Fruit fly (Drosophila melanogaster) whole organism, embryonic: Measurements from ENCODE around the gene lbl.

ENCODE experiments used
- Antp ChIP-seq: fragments of 200-800 bp; sonication (Bioruptor generic); optimal IDR thresholded peaks from 3 replicates; lab custom pipeline; 2016; ENCODE audit warnings: missing biosample characterization, missing genetic modification characterization
- BtbVII ChIP-seq: fragments of 200-800 bp; sonication (Bioruptor generic); optimal IDR thresholded peaks from 3 replicates; lab custom pipeline; 2017; ENCODE audit warnings: missing biosample characterization, mild to moderate bottlenecking, missing genetic modification characterization
- Bteb2 ChIP-seq: fragments of 200-800 bp; sonication (Bioruptor generic); optimal IDR thresholded peaks from 2 replicates; lab custom pipeline; 2016; ENCODE audit warnings: missing biosample characterization, missing genetic modification characterization
- C15 ChIP-seq: fragments of 200-800 bp; sonication (Bioruptor generic); IDR thresholded peaks from 3 replicates; pipeline ENCODE4 v1.3.6; 2022; ENCODE audit warnings: missing biosample characterization, missing genetic modification characterization
- CG12104 ChIP-seq: fragments of 200-800 bp; sonication (Bioruptor generic); optimal IDR thresholded peaks from 3 replicates; lab custom pipeline; 2016; ENCODE audit warnings: missing biosample characterization, missing genetic modification characterization
- CG13123 ChIP-seq: fragments of 200-800 bp; sonication (Bioruptor generic); optimal IDR thresholded peaks from 2 replicates; lab custom pipeline; 2016; ENCODE audit warnings: missing biosample characterization, missing genetic modification characterization
- CG13775 ChIP-seq: fragments of 200-800 bp; sonication (Bioruptor generic); optimal IDR thresholded peaks from 3 replicates; lab custom pipeline; 2017; ENCODE audit warnings: missing biosample characterization, mild to moderate bottlenecking, missing genetic modification characterization
- CG14441 ChIP-seq: fragments of 200-800 bp; sonication (Bioruptor generic); IDR thresholded peaks from 2 replicates; pipeline ENCODE4 v1.3.6; 2022; ENCODE audit warnings: missing biosample characterization, missing genetic modification characterization
- CG15479 ChIP-seq: fragments of 200-800 bp; sonication (Bioruptor generic); optimal IDR thresholded peaks from 3 replicates; lab custom pipeline; 2019; ENCODE audit warnings: missing biosample characterization, mild to moderate bottlenecking, missing genetic modification characterization, moderate library complexity
- CG15514 ChIP-seq: fragments of 200-800 bp; sonication (Bioruptor generic); optimal IDR thresholded peaks from 3 replicates; lab custom pipeline; 2017; ENCODE audit warnings: missing biosample characterization, missing genetic modification characterization, mild to moderate bottlenecking, moderate library complexity, missing genetic modification reagents
- CG17385 ChIP-seq: fragments of 200-800 bp; sonication (Bioruptor generic); optimal IDR thresholded peaks from 3 replicates; lab custom pipeline; 2018; ENCODE audit warnings: missing biosample characterization, mild to moderate bottlenecking, missing genetic modification characterization
- CG30020 ChIP-seq: fragments of 200-800 bp; optimal IDR thresholded peaks from 2 replicates; lab custom pipeline; 2019; ENCODE audit warnings: missing biosample characterization, mild to moderate bottlenecking, missing genetic modification characterization, moderate library complexity
- CG4360 ChIP-seq: fragments of 200-800 bp; sonication (Bioruptor generic); IDR thresholded peaks from 2 replicates; pipeline ENCODE4 v1.3.6; 2022; ENCODE audit warnings: missing biosample characterization, missing genetic modification characterization
- CG6689 ChIP-seq: fragments of 200-800 bp; sonication (Bioruptor generic); IDR thresholded peaks from 2 replicates; pipeline ENCODE4 v1.3.6; 2022; ENCODE audit warnings: missing biosample characterization, missing genetic modification characterization
- CG7357 ChIP-seq: fragments of 200-800 bp; sonication (Bioruptor generic); IDR thresholded peaks from 3 replicates; pipeline ENCODE4 v1.3.6; 2022; ENCODE audit warnings: missing biosample characterization, missing genetic modification characterization
- D ChIP-seq, 2 experiments: fragments of 200-800 bp in 1 of 2; fragments of >200 bp in 1 of 2; sonication (Bioruptor generic) in 1 of 2; optimal IDR thresholded peaks; 2 replicates in 1 of 2; 3 replicates in 1 of 2; lab custom pipeline; 2017; ENCODE audit warnings: mild to moderate bottlenecking in 1 of 2, missing biosample characterization in 1 of 2, missing genetic modification characterization in 1 of 2, missing genetic modification reagents in 1 of 2
- Doc3 ChIP-seq: fragments of 200-800 bp; sonication (Bioruptor generic); IDR thresholded peaks from 3 replicates; pipeline ENCODE4 v1.3.6; 2022; ENCODE audit warnings: missing biosample characterization, missing genetic modification characterization; ENCODE audit not compliant: partially characterized antibody
- Dref ChIP-seq: fragments of 200-800 bp; sonication (Bioruptor generic); IDR thresholded peaks from 2 replicates; pipeline ENCODE4 v1.3.6; 2022; ENCODE audit warnings: missing biosample characterization, missing genetic modification characterization
- E2f2 ChIP-seq: fragments of 200-800 bp; sonication (Bioruptor generic); IDR thresholded peaks from 2 replicates; pipeline ENCODE4 v1.3.6; 2022; ENCODE audit warnings: missing biosample characterization, missing genetic modification characterization
- ERR ChIP-seq: fragments of 200-800 bp; sonication (Bioruptor generic); optimal IDR thresholded peaks from 2 replicates; lab custom pipeline; 2016; ENCODE audit warnings: missing biosample characterization, missing genetic modification characterization
- Hand ChIP-seq: fragments of 200-800 bp; sonication (Bioruptor generic); optimal IDR thresholded peaks from 2 replicates; lab custom pipeline; 2017; ENCODE audit warnings: mild to moderate bottlenecking, missing biosample characterization, missing genetic modification reagents, missing genetic modification characterization
- Hey ChIP-seq: fragments of 200-800 bp; sonication (Bioruptor generic); optimal IDR thresholded peaks from 3 replicates; lab custom pipeline; 2018; ENCODE audit warnings: missing biosample characterization, mild to moderate bottlenecking, missing genetic modification characterization
- Hr78 ChIP-seq, 2 experiments: fragments of 200-800 bp in 1 of 2; fragments of >200 bp in 1 of 2; sonication (Bioruptor generic) in 1 of 2; optimal IDR thresholded peaks; 2 replicates each; lab custom pipeline; 2017 to 2019; ENCODE audit warnings: missing biosample characterization in 2 of 2, missing genetic modification characterization in 2 of 2, mild to moderate bottlenecking in 1 of 2, moderate library complexity in 1 of 2
- MBD-R2 ChIP-seq: fragments of 200-800 bp; sonication (Bioruptor generic); IDR thresholded peaks from 2 replicates; pipeline ENCODE4 v1.3.6; 2022; ENCODE audit warnings: missing biosample characterization, missing genetic modification characterization
- Max ChIP-seq: fragments of 200-800 bp; sonication (Bioruptor generic); optimal IDR thresholded peaks from 2 replicates; lab custom pipeline; 2016; ENCODE audit warnings: missing biosample characterization, mild to moderate bottlenecking, missing genetic modification characterization
- Trl ChIP-seq, 3 experiments: fragments of >200 bp in 2 of 3; fragments of 200-800 bp in 1 of 3; sonication (Bioruptor generic) in 1 of 3; optimal IDR thresholded peaks; 2 replicates in 1 of 3; 3 replicates in 2 of 3; lab custom pipeline; 2016 to 2017; ENCODE audit warnings: missing biosample characterization in 1 of 3, missing genetic modification characterization in 1 of 3
- YL-1 ChIP-seq: fragments of 200-800 bp; sonication (Bioruptor generic); optimal IDR thresholded peaks from 3 replicates; lab custom pipeline; 2017; ENCODE audit warnings: missing biosample characterization, mild to moderate bottlenecking, missing genetic modification characterization
- ap ChIP-seq: fragments of 200-800 bp; sonication (Bioruptor generic); IDR thresholded peaks from 2 replicates; pipeline ENCODE4 v1.3.6; 2022; ENCODE audit warnings: missing biosample characterization, missing genetic modification characterization
- cad ChIP-seq: fragments of >200 bp; optimal IDR thresholded peaks from 2 replicates; lab custom pipeline; 2017; ENCODE audit warnings: missing biosample characterization, missing genetic modification characterization
- caup ChIP-seq: fragments of 200-800 bp; sonication (Bioruptor generic); optimal IDR thresholded peaks from 3 replicates; lab custom pipeline; 2017; ENCODE audit warnings: missing biosample characterization, mild to moderate bottlenecking, missing genetic modification characterization, moderate library complexity; ENCODE audit not compliant: severe bottlenecking
- chm ChIP-seq: fragments of 200-800 bp; sonication (Bioruptor generic); IDR thresholded peaks from 2 replicates; pipeline ENCODE4 v1.3.6; 2022; ENCODE audit warnings: missing biosample characterization, missing genetic modification characterization
- disco-r ChIP-seq: fragments of 200-800 bp; sonication (Bioruptor generic); optimal IDR thresholded peaks from 2 replicates; lab custom pipeline; 2016; ENCODE audit warnings: missing biosample characterization, missing genetic modification characterization
- dmrt11E ChIP-seq: fragments of 200-800 bp; sonication (Bioruptor generic); optimal IDR thresholded peaks from 3 replicates; lab custom pipeline; 2018; ENCODE audit warnings: missing biosample characterization, mild to moderate bottlenecking, missing genetic modification characterization, moderate library complexity
- inv ChIP-seq: fragments of 200-800 bp; sonication (Bioruptor generic); IDR thresholded peaks from 2 replicates; pipeline ENCODE4 v1.3.6; 2022; ENCODE audit warnings: missing biosample characterization, missing genetic modification characterization; ENCODE audit not compliant: partially characterized antibody
- lmd ChIP-seq: fragments of 200-800 bp; sonication (Bioruptor generic); IDR thresholded peaks from 2 replicates; pipeline ENCODE4 v1.3.6; 2022; ENCODE audit warnings: missing biosample characterization, missing genetic modification characterization
- luna ChIP-seq: fragments of 200-800 bp; sonication (Bioruptor generic); optimal IDR thresholded peaks from 2 replicates; lab custom pipeline; 2016; ENCODE audit warnings: missing biosample characterization, missing genetic modification characterization
- odd ChIP-seq: fragments of 200-800 bp; sonication (Bioruptor generic); optimal IDR thresholded peaks from 2 replicates; lab custom pipeline; 2017; ENCODE audit warnings: missing biosample characterization, mild to moderate bottlenecking, missing genetic modification characterization
- peb ChIP-seq: fragments of 200-800 bp; sonication (Bioruptor generic); IDR thresholded peaks from 2 replicates; pipeline ENCODE4 v1.3.6; 2022; ENCODE audit warnings: missing biosample characterization, missing genetic modification characterization
- pfk ChIP-seq: fragments of 200-800 bp; sonication (Bioruptor generic); optimal IDR thresholded peaks from 2 replicates; lab custom pipeline; 2018; ENCODE audit warnings: missing biosample characterization, mild to moderate bottlenecking, missing genetic modification characterization, moderate library complexity
- pnt ChIP-seq: fragments of 200-800 bp; sonication (Bioruptor generic); optimal IDR thresholded peaks from 3 replicates; lab custom pipeline; 2016; ENCODE audit warnings: missing biosample characterization, missing genetic modification characterization
- prd ChIP-seq, 3 experiments: fragments of >200 bp in 2 of 3; fragments of 200-800 bp in 1 of 3; sonication (Bioruptor generic) in 1 of 3; optimal IDR thresholded peaks in 2 of 3; IDR thresholded peaks in 1 of 3; 2 replicates in 2 of 3; 3 replicates in 1 of 3; pipeline versions ENCODE4 v1.3.6 to Lab custom; 2017 to 2022; ENCODE audit warnings: missing biosample characterization in 1 of 3, missing genetic modification characterization in 1 of 3
- pros ChIP-seq: fragments of 200-800 bp; sonication (Bioruptor generic); optimal IDR thresholded peaks from 3 replicates; lab custom pipeline; 2019; ENCODE audit warnings: missing biosample characterization, mild to moderate bottlenecking, missing genetic modification characterization, moderate library complexity
- psq ChIP-seq: fragments of 200-800 bp; sonication (Bioruptor generic); optimal IDR thresholded peaks from 2 replicates; lab custom pipeline; 2017; ENCODE audit warnings: missing biosample characterization, missing genetic modification characterization
- slp2 ChIP-seq: fragments of 200-800 bp; sonication (Bioruptor generic); optimal IDR thresholded peaks from 2 replicates; lab custom pipeline; 2016; ENCODE audit warnings: missing biosample characterization, missing genetic modification characterization
- tio ChIP-seq: fragments of 200-800 bp; sonication (Bioruptor generic); optimal IDR thresholded peaks from 2 replicates; lab custom pipeline; 2017; ENCODE audit warnings: missing biosample characterization, missing genetic modification characterization, inconsistent platforms
- tll ChIP-seq, 2 experiments: fragments of 200-800 bp in 1 of 2; fragments of >200 bp in 1 of 2; sonication (Bioruptor generic) in 1 of 2; optimal IDR thresholded peaks; 2 replicates each; lab custom pipeline; 2017 to 2019; ENCODE audit warnings: missing biosample characterization in 2 of 2, missing genetic modification characterization in 2 of 2, mild to moderate bottlenecking in 1 of 2, moderate library complexity in 1 of 2
- vfl ChIP-seq: fragments of 200-800 bp; sonication (Bioruptor generic); optimal IDR thresholded peaks from 2 replicates; lab custom pipeline; 2016; ENCODE audit warnings: missing biosample characterization, missing genetic modification characterization
- zen ChIP-seq: fragments of 200-800 bp; sonication (Bioruptor generic); optimal IDR thresholded peaks from 3 replicates; lab custom pipeline; 2018; ENCODE audit warnings: missing biosample characterization, mild to moderate bottlenecking, missing genetic modification characterization, moderate library complexity

The lbl gene

dm6 chr3R:21447656-21448055 lies 13.7 kb upstream of the lbl start:
- TF ChIP-seq pfk (GFP tag; lab: Kevin White, UChicago) (no peak), odd (GFP tag; lab: Kevin White, UChicago) (peak; percentile 10), CG15479 (GFP tag; lab: Kevin White, UChicago) (peak; percentile 46), D (optimal IDR thresholded peaks at IDR 0.05; lab: Kevin White, UChicago) (peak; percentile 61), D (GFP tag; optimal IDR thresholded peaks at IDR 0.05; lab: Kevin White, UChicago) (no peak), tll (GFP tag; optimal IDR thresholded peaks at IDR 0.05; lab: Kevin White, UChicago) (peak in 1 of 2 experiments; percentile 85), Dref (GFP tag; lab: Robert Waterston, UW) (0 out of 2 replicates have a peak, but pooled peaks have one; percentile 24), prd (optimal IDR thresholded peaks at IDR 0.05; lab: Kevin White, UChicago) (no peak), prd (GFP tag; IDR thresholded peaks at IDR 0.05; lab: Robert Waterston, UW) (0 out of 3 replicates have a peak, but pooled peaks have one; percentile 21), dmrt11E (no peak), zen (tag; lab: Kevin White, UChicago) (peak; percentile 94)

dm6 chr3R:21446334-21446733 lies 12.4 kb upstream of the lbl start, which contains the start of gene lbe:
lbe (minus strand) TSS chr3R:21446537.
- TF ChIP-seq ERR (GFP tag; lab: Kevin White, UChicago) (no peak), CG6689 (GFP tag; lab: Robert Waterston, UW) (no peak), Hand (GFP tag; lab: Kevin White, UChicago) (no peak), pnt (GFP tag; lab: Kevin White, UChicago) (no peak), psq (GFP tag; lab: Kevin White, UChicago) (no peak), C15 (GFP tag; lab: Robert Waterston, UW) (no peak), Trl (optimal IDR thresholded peaks at IDR 0.05; lab: Kevin White, UChicago) (peak; percentile 90 to 92), Trl (GFP tag; optimal IDR thresholded peaks at IDR 0.05; lab: Kevin White, UChicago) (peak; percentile 60), inv (peak; percentile 38; the same call in 1 of the 2 replicates), vfl (no peak), CG13775 (no peak), ap (GFP tag; lab: Robert Waterston, UW) (no peak), Bteb2 (GFP tag; lab: Kevin White, UChicago) (no peak), chm (GFP tag; lab: Robert Waterston, UW) (no peak; the same call in 1 of the 2 replicates), slp2 (no peak), CG12104 (GFP tag; lab: Kevin White, UChicago) (no peak), Hey (tag; lab: Kevin White, UChicago) (no peak), Doc3 (GFP tag; lab: Robert Waterston, UW) (no peak), tio (no peak), cad (GFP tag; lab: Kevin White, UChicago) (no peak), luna (GFP tag; lab: Kevin White, UChicago) (no peak), caup (GFP tag; lab: Kevin White, UChicago) (no peak), YL-1 (no peak), CG7357 (no peak), CG4360 (GFP tag; lab: Robert Waterston, UW) (peak; percentile 50), Hr78 (GFP tag; optimal IDR thresholded peaks at IDR 0.05; lab: Kevin White, UChicago) (no peak), pros (GFP tag; lab: Kevin White, UChicago) (peak; percentile 1), CG15514 (GFP tag; lab: Kevin White, UChicago) (no peak), lmd (GFP tag; lab: Robert Waterston, UW) (no peak), E2f2 (GFP tag; lab: Robert Waterston, UW) (no peak; the same call in 1 of the 2 replicates), CG14441 (GFP tag; lab: Robert Waterston, UW) (no peak), BtbVII (GFP tag; lab: Kevin White, UChicago) (peak; percentile 39), MBD-R2 (GFP tag; lab: Robert Waterston, UW) (no peak), CG13123 (no peak), CG30020 (tag; lab: Kevin White, UChicago) (no peak), disco-r (GFP tag; lab: Kevin White, UChicago) (no peak), Antp (GFP tag; lab: Kevin White, UChicago) (no peak), Max (GFP tag; lab: Kevin White, UChicago) (no peak), peb (GFP tag; lab: Robert Waterston, UW) (0 out of 2 replicates have a peak, but pooled peaks have one; percentile 19), CG17385 (no peak)
